Fruit fly (Drosophila melanogaster): Measurements from ENCODE around the gene CG18530.

- TF ChIP-seq BtbVII (GFP tag; optimal IDR thresholded peaks at IDR 0.05) (no peak), CG11093 (GFP tag; IDR thresholded peaks at IDR 0.05) (no peak), slbo (GFP tag; IDR thresholded peaks at IDR 0.05) (no peak), salm (tag; optimal IDR thresholded peaks at IDR 0.05) (no peak), CG9876 (GFP tag; optimal IDR thresholded peaks at IDR 0.05) (no peak), CG10431 (GFP tag; optimal IDR thresholded peaks at IDR 0.05) (no peak)
Measured at dm6 chr3R:12634617-12635016, 1.5 kb downstream of the CG18530 start, which contains the start of gene CG11598.

Measured in whole organism, embryonic.